Fruit fly (Drosophila melanogaster): ENCODE data around the gene CG10555.

Gene CG10555

DNA sequence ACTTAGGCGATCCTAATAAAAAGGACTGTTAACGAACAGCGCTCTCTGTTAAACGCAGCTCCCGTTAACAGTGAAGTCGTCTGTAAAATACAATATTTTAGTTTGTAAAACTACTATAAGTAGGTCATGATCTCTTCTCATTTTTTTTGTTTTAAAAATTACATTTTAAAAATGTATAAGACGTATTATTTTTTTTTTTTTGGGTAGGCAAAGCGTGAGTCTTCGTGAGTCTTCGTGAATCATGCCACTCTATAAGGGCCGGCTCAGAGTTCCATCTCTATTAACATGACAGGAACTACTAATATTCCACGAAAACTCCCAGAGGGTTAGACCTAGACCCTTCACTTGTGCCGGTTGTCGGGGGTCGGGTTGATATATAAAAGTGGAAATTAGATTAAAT lies 23.9 kb downstream of the CG10555 start (continued):
- TF ChIP-seq CG11696 (GFP tag; IDR thresholded peaks at IDR 0.05) = no peak
- no peak for TF ChIP-seq ase (GFP tag; IDR thresholded peaks at IDR 0.05)
- TF ChIP-seq Sry-δ (GFP tag; optimal IDR thresholded peaks at IDR 0.05) = peak; percentile 31
- TF ChIP-seq CG34376 (GFP tag; optimal IDR thresholded peaks at IDR 0.05) = no peak
- no peak for TF ChIP-seq CG9215 (GFP tag; IDR thresholded peaks at IDR 0.05)
- no peak for TF ChIP-seq Dip3 (GFP tag; optimal IDR thresholded peaks at IDR 0.05)
- TF ChIP-seq gro (GFP tag; optimal IDR thresholded peaks at IDR 0.05) = no peak
- no peak for TF ChIP-seq unpg (GFP tag; optimal IDR thresholded peaks at IDR 0.05)
- TF ChIP-seq Ets97D (GFP tag; optimal IDR thresholded peaks at IDR 0.05) = no peak
- TF ChIP-seq Dp (GFP tag; optimal IDR thresholded peaks at IDR 0.05) = no peak
- TF ChIP-seq shn (GFP tag; optimal IDR thresholded peaks at IDR 0.05) = no peak
- TF ChIP-seq lab (GFP tag; optimal IDR thresholded peaks at IDR 0.05) = no peak
- TF ChIP-seq run (tag; optimal IDR thresholded peaks at IDR 0.05) = no peak
- TF ChIP-seq Tbp (GFP tag; optimal IDR thresholded peaks at IDR 0.05) = no peak

DNA sequence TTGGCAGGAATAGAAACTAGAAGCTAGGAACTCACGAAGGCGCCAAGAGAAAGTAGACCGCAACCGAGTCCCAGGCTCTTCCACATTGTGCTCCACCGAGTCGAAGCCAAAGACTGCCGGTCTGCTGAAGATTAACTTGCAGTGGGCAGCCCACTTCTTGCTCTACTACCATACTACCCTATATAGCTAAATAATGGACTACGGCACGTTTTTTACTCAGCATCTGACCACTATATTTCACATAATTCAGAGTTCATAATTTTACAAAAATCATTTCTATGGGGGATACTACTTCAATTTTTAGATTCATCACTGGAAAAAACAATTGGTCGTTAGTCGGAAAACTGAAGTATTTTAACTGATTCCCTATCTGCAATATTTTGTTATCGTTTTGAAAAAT lies 35.0 kb downstream of the CG10555 start, which contains the start of gene CG32712:
TSS of gene CG32712 (minus strand) at position 101 of the 400 bp plus-strand sequence.
- TF ChIP-seq CG7839 (tag; optimal IDR thresholded peaks at IDR 0.05) = no peak
- no peak for TF ChIP-seq prd (optimal IDR thresholded peaks at IDR 0.05)
- no peak for TF ChIP-seq prd (GFP tag; IDR thresholded peaks at IDR 0.05)

DNA sequence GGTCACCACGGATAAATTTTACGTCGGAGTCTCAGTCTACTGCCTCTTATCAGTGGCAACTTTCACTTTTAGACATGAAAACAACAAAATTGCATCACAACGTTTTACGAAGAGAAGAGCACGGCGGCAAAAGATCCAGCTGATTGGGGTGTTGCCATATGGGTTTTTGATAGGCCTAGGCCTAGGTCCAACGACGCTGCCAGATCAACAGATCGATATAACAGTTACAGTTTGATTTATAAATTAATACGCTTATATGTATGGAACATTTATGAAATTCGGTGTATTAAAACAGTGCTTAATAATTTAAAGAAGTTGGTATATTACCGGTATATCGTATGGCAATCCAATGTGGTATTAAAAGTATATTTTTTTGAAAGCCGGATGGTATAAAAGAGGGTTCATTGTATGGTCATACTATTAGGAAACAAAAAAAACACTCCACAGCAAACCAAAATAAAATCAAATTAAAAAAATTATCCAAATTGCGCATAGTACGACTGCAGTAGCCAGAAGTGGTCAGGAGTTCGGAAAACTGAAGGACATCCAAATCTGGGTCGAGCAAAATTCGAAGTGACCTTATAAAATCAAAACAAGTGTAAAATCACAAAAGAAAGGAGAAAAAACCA lies 38.0 kb downstream of the CG10555 start, which contains the start of gene CG1440:
TSS of gene CG1440 (plus strand) at position 402 of the 629 bp plus-strand sequence.
- TF ChIP-seq her (GFP tag; optimal IDR thresholded peaks at IDR 0.05) = no peak
- no peak for TF ChIP-seq oc (tag; optimal IDR thresholded peaks at IDR 0.05)
- TF ChIP-seq CG15514 (GFP tag; optimal IDR thresholded peaks at IDR 0.05) = peak; percentile 76
- TF ChIP-seq CG13775 (GFP tag; optimal IDR thresholded peaks at IDR 0.05) = peak; percentile 16
- TF ChIP-seq ATbp (GFP tag; optimal IDR thresholded peaks at IDR 0.05) = no peak
- no peak for TF ChIP-seq Antp (GFP tag; optimal IDR thresholded peaks at IDR 0.05)
- TF ChIP-seq CG13624 (GFP tag; optimal IDR thresholded peaks at IDR 0.05) = no peak
- no peak for TF ChIP-seq CG5245 (GFP tag; optimal IDR thresholded peaks at IDR 0.05)
- no peak for TF ChIP-seq Gsc (GFP tag; IDR thresholded peaks at IDR 0.05)
- TF ChIP-seq Trl (optimal IDR thresholded peaks at IDR 0.05) = no peak
- TF ChIP-seq Trl (GFP tag; optimal IDR thresholded peaks at IDR 0.05) = peak; percentile 10
- no peak for TF ChIP-seq ash1 (GFP tag; optimal IDR thresholded peaks at IDR 0.05)
- peak; percentile 39 for TF ChIP-seq stwl (tag; optimal IDR thresholded peaks at IDR 0.05)
- no peak for TF ChIP-seq CG15011 (GFP tag; optimal IDR thresholded peaks at IDR 0.05)
- TF ChIP-seq insv (GFP tag; optimal IDR thresholded peaks at IDR 0.05) = peak in 1 of 2 experiments; percentile 21
- no peak for TF ChIP-seq Side (GFP tag; optimal IDR thresholded peaks at IDR 0.05)
- TF ChIP-seq CG32767 (GFP tag; IDR thresholded peaks at IDR 0.05) = 0 out of 2 replicates have a peak, but pooled peaks have one; percentile 24
- TF ChIP-seq ind (GFP tag; optimal IDR thresholded peaks at IDR 0.05) = no peak
- TF ChIP-seq Atf6 (GFP tag; IDR thresholded peaks at IDR 0.05) = 0 out of 2 replicates have a peak, but pooled peaks have one; percentile 5
- TF ChIP-seq Deaf1 (tag; optimal IDR thresholded peaks at IDR 0.05) = no peak
- peak in 1 of 2 experiments; percentile 89 for TF ChIP-seq Pdp1 (GFP tag; optimal IDR thresholded peaks at IDR 0.05)
- no peak for TF ChIP-seq tup (GFP tag; optimal IDR thresholded peaks at IDR 0.05)
- peak; percentile 56 for TF ChIP-seq nerfin-1 (tag; optimal IDR thresholded peaks at IDR 0.05)
- peak; percentile 73 for TF ChIP-seq CG8924 (tag; optimal IDR thresholded peaks at IDR 0.05)
- TF ChIP-seq CG7786 (GFP tag; optimal IDR thresholded peaks at IDR 0.05) = peak; percentile 11
- no peak for TF ChIP-seq hkb (optimal IDR thresholded peaks at IDR 0.05)
- peak; percentile 47; the same call in 1 of the 2 replicates for TF ChIP-seq hkb (GFP tag; IDR thresholded peaks at IDR 0.05)
- peak; percentile 40 for TF ChIP-seq HLH54F (GFP tag; optimal IDR thresholded peaks at IDR 0.05)
- no peak for TF ChIP-seq Optix (GFP tag; IDR thresholded peaks at IDR 0.05)
- no peak for TF ChIP-seq schlank (tag; optimal IDR thresholded peaks at IDR 0.05)
- no peak for TF ChIP-seq Meics (GFP tag; optimal IDR thresholded peaks at IDR 0.05)
- TF ChIP-seq BEAF-32 (GFP tag; optimal IDR thresholded peaks at IDR 0.05) = peak; percentile 62
